Worm (Caenorhabditis elegans): Measurements from ENCODE around the gene ttr-41.

Gene ttr-41

DNA sequence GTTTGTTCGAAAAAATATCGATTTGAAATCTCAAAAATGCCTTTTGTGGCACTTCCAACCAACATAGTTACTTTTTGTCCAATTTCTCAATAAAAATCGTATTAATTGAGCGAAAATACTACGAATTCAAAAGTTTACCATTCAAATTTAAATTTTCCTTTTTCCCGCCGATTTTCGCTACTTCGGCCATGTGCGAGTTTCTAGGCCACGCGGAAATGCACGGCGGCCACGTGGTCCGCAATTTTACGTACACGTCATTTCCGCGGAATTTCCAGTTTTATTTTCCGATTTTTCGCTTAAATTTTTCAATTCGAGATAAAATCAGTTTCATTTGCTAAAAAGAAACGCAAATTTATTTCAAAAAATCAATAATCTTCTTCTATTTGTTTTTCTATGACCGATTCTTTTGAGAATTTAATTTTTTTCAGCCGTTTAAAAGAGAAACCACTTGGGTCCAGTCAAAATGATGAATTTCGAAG is 12.4 kb upstream of the ttr-41 start, which contains the start of gene eas-1 (continued):
- no peak for TF ChIP-seq nhr-11 (tag; optimal IDR thresholded peaks at IDR 0.05)
- peak; percentile 67 for TF ChIP-seq snpc-4 (tag; optimal IDR thresholded peaks at IDR 0.05)
- TF ChIP-seq ztf-4 (tag; optimal IDR thresholded peaks at IDR 0.05): no peak
- TF ChIP-seq lin-35 (GFP tag; optimal IDR thresholded peaks at IDR 0.05): peak; percentile 96 to 97
- peak; percentile 88 for TF ChIP-seq nhr-85 (tag)
- TF ChIP-seq fkh-8 (tag; optimal IDR thresholded peaks at IDR 0.05): peak; percentile 82
- TF ChIP-seq ama-1 (optimal IDR thresholded peaks at IDR 0.05): no peak
- TF ChIP-seq egl-27 (tag; optimal IDR thresholded peaks at IDR 0.05): no peak
- peak in 1 of 2 experiments; percentile 88 for TF ChIP-seq ztf-11 (tag; optimal IDR thresholded peaks at IDR 0.05)
- peak; percentile 91 for TF ChIP-seq nhr-71 (tag; optimal IDR thresholded peaks at IDR 0.05)
- no peak for TF ChIP-seq sup-37 (GFP tag; optimal IDR thresholded peaks at IDR 0.05)
- TF ChIP-seq dsc-1 (tag; optimal IDR thresholded peaks at IDR 0.05): peak; percentile 86
- TF ChIP-seq ceh-8 (GFP tag; optimal IDR thresholded peaks at IDR 0.05): peak; percentile 63
- TF ChIP-seq hlh-17 (GFP tag; optimal IDR thresholded peaks at IDR 0.05; ENCODE audit: borderline replicate concordance): no peak
- peak; percentile 95 for TF ChIP-seq lir-3 (tag; optimal IDR thresholded peaks at IDR 0.05; ENCODE audit: poor library complexity)
- peak; percentile 25 for TF ChIP-seq fkh-10 (GFP tag; optimal IDR thresholded peaks at IDR 0.05)
- peak; percentile 52 for TF ChIP-seq fos-1 (tag; optimal IDR thresholded peaks at IDR 0.05)
- peak; percentile 57; the same call in 1 of the 2 replicates for TF ChIP-seq ceh-88 (GFP tag; IDR thresholded peaks at IDR 0.05)
- peak; percentile 81 for TF ChIP-seq isw-1 (GFP tag; IDR thresholded peaks at IDR 0.05)
- TF ChIP-seq tbx-2 (tag; optimal IDR thresholded peaks at IDR 0.05): peak; percentile 91
- TF ChIP-seq nhr-19 (GFP tag; conservative IDR thresholded peaks at IDR 0.05): peak; percentile 82
- TF ChIP-seq pqm-1 (tag; optimal IDR thresholded peaks at IDR 0.05): no peak
- no peak for TF ChIP-seq C34B4.2 (tag; optimal IDR thresholded peaks at IDR 0.05)
- TF ChIP-seq unc-98 (GFP tag; IDR thresholded peaks at IDR 0.05): peak; percentile 85
- peak; percentile 18 for TF ChIP-seq unc-130 (tag; optimal IDR thresholded peaks at IDR 0.05)
- peak; percentile 97 for TF ChIP-seq xbp-1 (tag; optimal IDR thresholded peaks at IDR 0.05)
- peak; percentile 97 to 100 for TF ChIP-seq efl-1 (optimal IDR thresholded peaks at IDR 0.05)
- peak; percentile 96 to 99 for TF ChIP-seq efl-1 (GFP tag; optimal IDR thresholded peaks at IDR 0.05 in 1 of 2)
- no peak for TF ChIP-seq pag-3 (tag; optimal IDR thresholded peaks at IDR 0.05; ENCODE audit: borderline replicate concordance, insufficient read depth)
- TF ChIP-seq dpl-1 (GFP tag; optimal IDR thresholded peaks at IDR 0.05): peak; percentile 92 to 96 (median 95)
- no peak for TF ChIP-seq alr-1 (tag; optimal IDR thresholded peaks at IDR 0.05; ENCODE audit: borderline replicate concordance)
- TF ChIP-seq ceh-63 (GFP tag; optimal IDR thresholded peaks at IDR 0.05): no peak
- TF ChIP-seq mef-2 (tag; optimal IDR thresholded peaks at IDR 0.05): peak; percentile 9
- peak; percentile 78 for TF ChIP-seq skn-1 (tag; optimal IDR thresholded peaks at IDR 0.05)
- no peak for TF ChIP-seq unc-30 (tag; optimal IDR thresholded peaks at IDR 0.05)
- peak; percentile 86 for TF ChIP-seq nhr-20 (tag; optimal IDR thresholded peaks at IDR 0.05)

DNA sequence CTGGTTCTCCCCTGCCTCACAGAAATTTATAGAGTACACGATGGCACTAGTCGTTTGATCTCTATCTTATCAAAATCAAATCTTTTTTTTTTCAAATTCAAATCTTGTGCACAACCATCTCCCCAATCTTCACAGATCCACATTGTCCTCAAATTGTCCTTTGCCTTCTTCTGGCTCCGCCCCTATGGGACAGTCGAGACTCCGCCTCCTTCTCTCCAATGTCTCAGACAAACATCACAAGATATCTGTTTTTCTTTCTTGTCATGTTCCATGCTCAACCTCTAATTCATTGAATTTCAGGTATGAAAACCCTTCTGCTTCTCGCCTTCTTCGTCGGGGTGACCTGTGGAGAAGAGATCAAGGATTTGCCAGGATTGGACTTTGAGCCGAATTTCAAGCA is 9.7 kb upstream of the ttr-41 start, which contains the start of gene ctsa-1.1:
TSS of gene ctsa-1.1 (plus strand) at position 301 of the 400 bp plus-strand sequence.
- TF ChIP-seq mdl-1 (tag; optimal IDR thresholded peaks at IDR 0.05) (no peak), rnt-1 (tag; optimal IDR thresholded peaks at IDR 0.05) (peak; percentile 8), tbx-2 (tag; optimal IDR thresholded peaks at IDR 0.05) (no peak), ama-1 (optimal IDR thresholded peaks at IDR 0.05) (no peak), unc-62 (GFP tag; optimal IDR thresholded peaks at IDR 0.05) (no peak), elt-3 (tag; optimal IDR thresholded peaks at IDR 0.05) (no peak)

DNA sequence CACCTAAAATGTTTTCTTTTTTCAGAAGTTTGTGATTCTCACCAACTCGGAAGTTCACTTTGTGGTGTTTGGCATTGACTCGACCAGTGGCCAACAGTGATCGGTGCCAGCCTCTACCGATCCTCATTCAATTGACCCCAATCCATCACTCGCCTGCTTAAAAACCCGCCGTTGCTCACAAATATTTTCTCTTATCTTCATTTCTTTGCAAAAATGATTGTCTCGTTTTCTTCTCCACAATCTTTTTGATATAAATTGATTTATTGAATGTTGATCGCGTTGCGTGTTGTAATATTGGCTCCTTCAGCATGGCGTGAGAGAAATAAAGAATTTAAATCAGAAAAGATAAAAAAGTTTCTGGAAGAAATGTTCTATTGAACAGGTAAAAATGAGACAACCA is 8.9 kb upstream of the ttr-41 start:
- TF ChIP-seq blmp-1 (tag; optimal IDR thresholded peaks at IDR 0.05) (no peak), ceh-88 (GFP tag; IDR thresholded peaks at IDR 0.05) (no peak), snu-23 (GFP tag; optimal IDR thresholded peaks at IDR 0.05) (peak; percentile 19), efl-1 (optimal IDR thresholded peaks at IDR 0.05) (peak in 1 of 2 experiments; percentile 12), efl-1 (GFP tag; optimal IDR thresholded peaks at IDR 0.05 in 1 of 2) (peak in 1 of 2 experiments; percentile 82), irx-1 (tag; optimal IDR thresholded peaks at IDR 0.05) (no peak), pag-3 (tag; optimal IDR thresholded peaks at IDR 0.05; ENCODE audit: borderline replicate concordance, insufficient read depth) (peak; percentile 58), lin-14 (GFP tag; optimal IDR thresholded peaks at IDR 0.05) (peak; percentile 60), rnt-1 (tag; optimal IDR thresholded peaks at IDR 0.05) (peak; percentile 38), lsy-2 (tag; optimal IDR thresholded peaks at IDR 0.05) (peak; percentile 19 to 20), unc-130 (tag; optimal IDR thresholded peaks at IDR 0.05) (no peak), nhr-71 (tag; optimal IDR thresholded peaks at IDR 0.05) (peak; percentile 65)

Data from whole organism, L1 larva.